Worm (Caenorhabditis elegans): ENCODE results near the gene nhr-188.

- TF ChIP-seq lin-15B (tag; optimal IDR thresholded peaks at IDR 0.05) (no peak), fos-1 (tag; optimal IDR thresholded peaks at IDR 0.05) (no peak), lir-3 (tag; optimal IDR thresholded peaks at IDR 0.05) (no peak), ama-1 (optimal IDR thresholded peaks at IDR 0.05) (no peak), ceh-32 (tag; optimal IDR thresholded peaks at IDR 0.05; ENCODE audit: poor library complexity) (no peak), daf-8 (GFP tag; IDR thresholded peaks at IDR 0.05) (no peak), ztf-11 (tag; optimal IDR thresholded peaks at IDR 0.05) (no peak), lsy-2 (tag; optimal IDR thresholded peaks at IDR 0.05) (no peak), snpc-4 (tag; optimal IDR thresholded peaks at IDR 0.05) (no peak), nhr-11 (tag; optimal IDR thresholded peaks at IDR 0.05) (no peak)
Observed at ce11 chrV:3832661-3833060, 25.0 kb downstream of the nhr-188 start.
